Worm (Caenorhabditis elegans) whole organism, mixed stage, embryonic: ENCODE measurements around the gene Y50E8A.12.
A peak's percentile ranks its signal among the peaks of the same experiment; 100 is the strongest.

Experiments
- bed-3 ChIP-seq: fragments of 200-800 bp; sonication (Bioruptor generic); optimal IDR thresholded peaks from 3 replicates; lab custom pipeline; 2018; ENCODE audit warnings: mild to moderate bottlenecking, missing genetic modification characterization, moderate library complexity, missing compliant biosample characterization
- ces-1 ChIP-seq: fragments of 150-350 bp; optimal IDR thresholded peaks from 2 replicates; lab custom pipeline; 2014; ENCODE audit warnings: missing biosample characterization, missing genetic modification reagents, missing genetic modification characterization
- cnd-1 ChIP-seq: fragments of 200-800 bp; sonication (Bioruptor generic); optimal IDR thresholded peaks from 2 replicates; lab custom pipeline; 2018; ENCODE audit warnings: mild to moderate bottlenecking, missing genetic modification characterization, missing compliant biosample characterization
- flh-1 ChIP-seq: fragments of 200-800 bp; sonication (Bioruptor generic); optimal IDR thresholded peaks from 2 replicates; lab custom pipeline; 2018; ENCODE audit warnings: mild to moderate bottlenecking, missing genetic modification characterization, moderate library complexity, missing compliant biosample characterization
- hlh-1 ChIP-seq: fragments of 150-350 bp; optimal IDR thresholded peaks from 2 replicates; lab custom pipeline; 2014; ENCODE audit warnings: missing biosample characterization, missing genetic modification reagents, missing genetic modification characterization
- mep-1 ChIP-seq: fragments of 150-350 bp; optimal IDR thresholded peaks from 2 replicates; lab custom pipeline; 2017; ENCODE audit warnings: missing biosample characterization, missing genetic modification reagents, missing genetic modification characterization, inconsistent platforms
- tbx-8 ChIP-seq: fragments of 200-800 bp; sonication (Bioruptor generic); optimal IDR thresholded peaks from 2 replicates; lab custom pipeline; 2018; ENCODE audit warnings: mild to moderate bottlenecking, missing genetic modification characterization, moderate library complexity, missing compliant biosample characterization

Y50E8A.12 gene

DNA sequence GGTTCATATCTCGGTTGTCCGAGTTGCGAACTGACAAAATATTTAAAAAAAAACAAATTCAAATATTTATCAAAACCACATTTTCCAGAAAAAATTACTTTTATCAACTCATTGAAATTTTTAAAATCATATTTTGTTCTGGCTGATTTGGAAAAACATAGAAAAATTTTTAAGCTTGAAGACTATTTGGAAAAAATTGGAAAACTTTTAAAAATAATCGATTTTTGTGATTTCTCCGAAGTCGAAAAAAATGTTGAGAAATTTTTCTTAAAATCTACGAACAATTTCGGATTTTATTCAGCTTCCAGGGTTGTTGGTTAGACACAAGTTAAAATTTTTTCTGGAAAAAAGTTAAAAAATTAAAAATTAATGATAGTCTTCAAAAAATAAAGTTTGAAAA, 47.2 kb downstream of the Y50E8A.12 start, which contains the start of gene Y50E8A.5:
Y50E8A.5 (minus strand) TSS at position 101 of the 400 bp plus-strand sequence.
- no peak for TF ChIP-seq bed-3 (GFP tag; lab: Kevin White, UChicago)
- no peak for TF ChIP-seq flh-1
- TF ChIP-seq tbx-8 (GFP tag; lab: Kevin White, UChicago): no peak
- TF ChIP-seq hlh-1 (tag; lab: Kevin White, UChicago): no peak
- no peak for TF ChIP-seq cnd-1 (tag; lab: Kevin White, UChicago)

DNA sequence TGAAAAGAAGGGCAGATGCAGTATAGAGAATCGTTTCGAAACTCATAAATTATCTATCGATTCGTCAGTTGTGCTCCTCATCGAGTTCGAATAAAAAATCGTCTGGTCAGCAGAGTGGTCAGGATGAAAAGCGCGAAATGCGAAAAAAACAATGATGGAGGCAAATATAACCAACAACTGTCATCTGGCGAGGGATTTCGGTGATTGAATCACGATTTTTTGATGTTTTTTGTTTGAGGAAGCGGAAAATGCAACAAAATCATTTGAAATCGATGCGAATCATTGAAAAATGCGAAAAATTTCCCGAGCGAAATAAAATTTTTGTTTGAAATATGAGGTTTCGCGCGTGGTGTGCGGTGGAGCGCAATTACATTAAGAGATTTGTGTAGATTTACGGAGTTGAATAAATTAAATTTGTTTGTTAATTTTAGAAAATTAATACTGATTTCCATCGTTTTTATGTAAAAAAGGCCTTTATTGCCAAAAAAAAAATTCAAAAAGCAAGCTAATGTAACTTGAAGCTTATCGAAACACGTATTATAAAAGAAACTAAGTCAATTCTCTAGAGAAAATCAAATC, 49.7 kb downstream of the Y50E8A.12 start, which contains the start of gene unc-61:
unc-61 (minus strand) TSS at position 51 of the 579 bp plus-strand sequence.
- TF ChIP-seq tbx-8 (GFP tag; lab: Kevin White, UChicago) (no peak), ces-1 (GFP tag; lab: Kevin White, UChicago) (peak; percentile 89), mep-1 (tag; lab: Kevin White, UChicago) (peak; percentile 1)
